Worm (Caenorhabditis elegans) whole organism, L2 larva: Measurements from ENCODE around the gene fbxb-25.

Source experiments
- ama-1 ChIP-seq: fragments of 150-350 bp; optimal IDR thresholded peaks from 2 replicates; lab custom pipeline; 2018; ENCODE audit warnings: inconsistent platforms
- egl-27 ChIP-seq: sonication (generic microtip); optimal IDR thresholded peaks from 3 replicates; lab custom pipeline; 2017; ENCODE audit warnings: missing biosample characterization, missing genetic modification reagents, missing genetic modification characterization
- lin-11 ChIP-seq: fragments of 150-350 bp; sonication (generic microtip); optimal IDR thresholded peaks from 2 replicates; lab custom pipeline; 2014; ENCODE audit warnings: missing biosample characterization, missing genetic modification characterization, inconsistent platforms, mixed read lengths
- lin-13 ChIP-seq: fragments of 150-350 bp; optimal IDR thresholded peaks from 2 replicates; lab custom pipeline; 2014; ENCODE audit warnings: missing biosample characterization, missing genetic modification reagents, missing genetic modification characterization
- nhr-11 ChIP-seq: fragments of 150-350 bp; optimal IDR thresholded peaks from 2 replicates; lab custom pipeline; 2014; ENCODE audit warnings: missing biosample characterization, missing genetic modification characterization
- skn-1 ChIP-seq: sonication (generic microtip); optimal IDR thresholded peaks from 2 replicates; lab custom pipeline; 2017; ENCODE audit warnings: missing biosample characterization, missing genetic modification characterization
- zag-1 ChIP-seq: fragments of 150-350 bp; optimal IDR thresholded peaks from 2 replicates; lab custom pipeline; 2014; ENCODE audit warnings: missing biosample characterization, missing genetic modification characterization

ce11 chrII:1706385-1706784 lies 22.5 kb downstream of the fbxb-25 start, which contains the start of gene sdz-18:
- TF ChIP-seq egl-27 (tag; lab: Kevin White, UChicago) (no peak), lin-11 (no peak), ama-1 (no peak), nhr-11 (tag; lab: Kevin White, UChicago) (no peak), lin-13 (GFP tag; lab: Kevin White, UChicago) (no peak), zag-1 (tag; lab: Kevin White, UChicago) (no peak), skn-1 (no peak)
